Fruit fly (Drosophila melanogaster): Measurements from ENCODE around the gene tal-3A.

tal-3A gene

DNA sequence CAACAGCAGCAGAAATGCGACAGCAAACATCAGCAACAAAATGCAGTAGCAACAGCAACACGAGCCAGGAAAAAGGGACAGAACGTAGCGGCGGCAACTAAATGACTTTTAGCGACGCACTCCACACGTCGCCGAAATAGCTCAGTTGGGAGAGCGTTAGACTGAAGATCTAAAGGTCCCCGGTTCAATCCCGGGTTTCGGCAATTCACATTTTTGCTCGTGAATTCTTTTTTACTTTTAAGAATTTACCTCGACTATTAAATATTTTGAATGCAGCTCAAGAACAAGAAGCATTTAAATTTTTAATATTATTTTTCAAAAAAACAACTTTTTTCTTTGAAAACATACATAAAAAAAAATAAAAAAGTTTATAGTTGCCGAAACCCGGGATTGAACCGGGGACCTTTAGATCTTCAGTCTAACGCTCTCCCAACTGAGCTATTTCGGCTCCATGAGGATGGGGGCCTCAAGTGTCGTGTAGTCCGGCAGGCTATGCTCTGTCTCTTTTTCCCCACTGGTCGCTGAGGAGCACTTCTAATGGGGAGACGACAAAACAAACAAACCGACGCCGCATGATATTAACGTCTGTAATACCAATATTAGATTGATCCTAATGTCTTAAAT lies 15.0 kb upstream of the tal-3A start (continued):
- TF ChIP-seq amos (GFP tag; IDR thresholded peaks at IDR 0.05; ENCODE audit: partially characterized antibody), result peak; percentile 77; the same call in 1 of the 2 replicates
- TF ChIP-seq fd3F (GFP tag; optimal IDR thresholded peaks at IDR 0.05), result no peak
- no peak for TF ChIP-seq Meics (GFP tag; optimal IDR thresholded peaks at IDR 0.05)
- no peak for TF ChIP-seq cad (GFP tag; optimal IDR thresholded peaks at IDR 0.05)
- no peak for TF ChIP-seq CG6689 (GFP tag; IDR thresholded peaks at IDR 0.05)
- peak; percentile 82 for TF ChIP-seq bbx (GFP tag; IDR thresholded peaks at IDR 0.05; ENCODE audit: partially characterized antibody)
- no peak for TF ChIP-seq CG4617 (GFP tag; optimal IDR thresholded peaks at IDR 0.05; ENCODE audit: borderline replicate concordance)
- peak; percentile 63 for TF ChIP-seq knrl (GFP tag; IDR thresholded peaks at IDR 0.05; ENCODE audit: partially characterized antibody)
- peak; percentile 71; the same call in 1 of the 3 replicates for TF ChIP-seq mld (GFP tag; IDR thresholded peaks at IDR 0.05; ENCODE audit: partially characterized antibody)
- peak; percentile 68 for TF ChIP-seq CG7963 (GFP tag; IDR thresholded peaks at IDR 0.05; ENCODE audit: partially characterized antibody)
- TF ChIP-seq CG12299 (tag; optimal IDR thresholded peaks at IDR 0.05), result no peak
- TF ChIP-seq CG14860 (GFP tag; IDR thresholded peaks at IDR 0.05; ENCODE audit: partially characterized antibody), result peak; percentile 75
- TF ChIP-seq chinmo (GFP tag; IDR thresholded peaks at IDR 0.05; ENCODE audit: partially characterized antibody), result peak; percentile 50; the same call in 1 of the 4 replicates
- TF ChIP-seq Scr (GFP tag; IDR thresholded peaks at IDR 0.05; ENCODE audit: partially characterized antibody), result peak; percentile 71
- no peak for TF ChIP-seq Nf-YC (tag; optimal IDR thresholded peaks at IDR 0.05)
- TF ChIP-seq CG6683 (GFP tag; optimal IDR thresholded peaks at IDR 0.05), result no peak
- no peak for TF ChIP-seq CG2116 (GFP tag; optimal IDR thresholded peaks at IDR 0.05)
- TF ChIP-seq Dll (GFP tag; IDR thresholded peaks at IDR 0.05; ENCODE audit: partially characterized antibody), result peak; percentile 56; the same call in 2 of the 4 replicates
- peak; percentile 27 for TF ChIP-seq CG1832 (GFP tag; optimal IDR thresholded peaks at IDR 0.05)
- TF ChIP-seq HLH4C (GFP tag; IDR thresholded peaks at IDR 0.05; ENCODE audit: partially characterized antibody), result peak; percentile 66
- TF ChIP-seq seq (GFP tag; IDR thresholded peaks at IDR 0.05), result no peak
- TF ChIP-seq CG7357 (GFP tag; IDR thresholded peaks at IDR 0.05), result no peak
- TF ChIP-seq CG2199 (GFP tag; IDR thresholded peaks at IDR 0.05), result no peak
- TF ChIP-seq cwo (GFP tag; optimal IDR thresholded peaks at IDR 0.05), result no peak
- no peak for TF ChIP-seq Antp (GFP tag; optimal IDR thresholded peaks at IDR 0.05)
- peak; percentile 43; the same call in 1 of the 2 replicates for TF ChIP-seq aop (GFP tag; IDR thresholded peaks at IDR 0.05)
- no peak for TF ChIP-seq Mad (GFP tag; optimal IDR thresholded peaks at IDR 0.05)
- no peak for TF ChIP-seq fd64A (GFP tag; optimal IDR thresholded peaks at IDR 0.05)
- TF ChIP-seq crc (GFP tag; optimal IDR thresholded peaks at IDR 0.05), result no peak
- no peak for TF ChIP-seq Fer2 (tag; optimal IDR thresholded peaks at IDR 0.05)
- no peak for TF ChIP-seq CG4360 (GFP tag; IDR thresholded peaks at IDR 0.05)
- no peak for TF ChIP-seq CG5953 (GFP tag; IDR thresholded peaks at IDR 0.05)
- no peak for TF ChIP-seq gfzf (GFP tag; optimal IDR thresholded peaks at IDR 0.05)
- no peak for TF ChIP-seq dmrt11E (tag; optimal IDR thresholded peaks at IDR 0.05)
- peak; percentile 74; the same call in 2 of the 3 replicates for TF ChIP-seq Opbp (GFP tag; IDR thresholded peaks at IDR 0.05; ENCODE audit: partially characterized antibody)
- TF ChIP-seq gcm (GFP tag; optimal IDR thresholded peaks at IDR 0.05), result no peak
- peak; percentile 18 for TF ChIP-seq CG11504 (tag; optimal IDR thresholded peaks at IDR 0.05)
- TF ChIP-seq bcd (GFP tag; optimal IDR thresholded peaks at IDR 0.05), result no peak
- TF ChIP-seq CG9797 (GFP tag; optimal IDR thresholded peaks at IDR 0.05), result no peak
- TF ChIP-seq CG6791 (GFP tag; IDR thresholded peaks at IDR 0.05; ENCODE audit: partially characterized antibody), result peak; percentile 82
- no peak for TF ChIP-seq vfl (GFP tag; optimal IDR thresholded peaks at IDR 0.05)
- no peak for TF ChIP-seq Doc2 (GFP tag; IDR thresholded peaks at IDR 0.05)
- no peak for TF ChIP-seq PHDP (tag; optimal IDR thresholded peaks at IDR 0.05)
- no peak for TF ChIP-seq lab (GFP tag; optimal IDR thresholded peaks at IDR 0.05)
- TF ChIP-seq unc-4 (GFP tag; IDR thresholded peaks at IDR 0.05; ENCODE audit: partially characterized antibody), result peak; percentile 36; the same call in 1 of the 2 replicates
- TF ChIP-seq CG4328 (GFP tag; optimal IDR thresholded peaks at IDR 0.05), result no peak

Data from whole organism, embryonic.